Worm (Caenorhabditis elegans) whole organism, L3 larva: ENCODE data around the gene H23N18.5.

Experiments used
- nhr-23 ChIP-seq: fragments of 150-350 bp; optimal IDR thresholded peaks from 2 replicates; lab custom pipeline; 2014; ENCODE audit warnings: missing biosample characterization, missing genetic modification reagents, missing genetic modification characterization
- nhr-43 ChIP-seq: sonication (generic microtip); optimal IDR thresholded peaks from 2 replicates; lab custom pipeline; 2016; ENCODE audit warnings: mild to moderate bottlenecking, missing genetic modification characterization, missing compliant biosample characterization; ENCODE audit not compliant: poor library complexity, severe bottlenecking
- pha-4 ChIP-seq: fragments of 150-350 bp; optimal IDR thresholded peaks from 2 replicates; lab custom pipeline; 2014; ENCODE audit warnings: missing biosample characterization, missing genetic modification reagents, missing genetic modification characterization
- sea-2 ChIP-seq: fragments of 150-350 bp; sonication (generic microtip); optimal IDR thresholded peaks from 4 replicates; lab custom pipeline; 2014; ENCODE audit warnings: missing biosample characterization, missing genetic modification reagents, missing genetic modification characterization
- unc-39 ChIP-seq: sonication (generic microtip); optimal IDR thresholded peaks from 4 replicates; lab custom pipeline; 2017; ENCODE audit warnings: missing biosample characterization, missing genetic modification characterization

- TF ChIP-seq nhr-23 (tag; lab: Kevin White, UChicago) (no peak), pha-4 (tag; lab: Kevin White, UChicago) (no peak), nhr-43 (no peak), sea-2 (no peak), unc-39 (tag; lab: Kevin White, UChicago) (no peak)
Observed at ce11 chrV:4937337-4937736, 25.2 kb upstream of the H23N18.5 start.
